Fruit fly (Drosophila melanogaster) whole organism, embryonic: ENCODE data around the gene Drgx.

Experiments
- Aef1 ChIP-seq: fragments of 200-800 bp; sonication (Bioruptor generic); IDR thresholded peaks from 3 replicates; pipeline ENCODE4 v1.3.6; 2022; ENCODE audit warnings: missing biosample characterization, missing genetic modification characterization
- BEAF-32 ChIP-seq: fragments of 200-800 bp; sonication (Bioruptor generic); optimal IDR thresholded peaks from 3 replicates; lab custom pipeline; 2017; ENCODE audit warnings: missing biosample characterization, missing genetic modification characterization, mild to moderate bottlenecking, moderate library complexity, missing genetic modification reagents
- Blimp-1 ChIP-seq: fragments of 200-800 bp; sonication (Bioruptor generic); optimal IDR thresholded peaks from 3 replicates; lab custom pipeline; 2018; ENCODE audit warnings: missing biosample characterization, missing genetic modification characterization, mild to moderate bottlenecking, moderate library complexity, missing genetic modification reagents
- Bteb2 ChIP-seq: fragments of 200-800 bp; sonication (Bioruptor generic); optimal IDR thresholded peaks from 2 replicates; lab custom pipeline; 2016; ENCODE audit warnings: missing biosample characterization, missing genetic modification characterization
- CG10543 ChIP-seq: fragments of 200-800 bp; sonication (Bioruptor generic); optimal IDR thresholded peaks from 3 replicates; lab custom pipeline; 2017; ENCODE audit warnings: missing biosample characterization, mild to moderate bottlenecking, missing genetic modification characterization, moderate library complexity
- CG12155 ChIP-seq: fragments of 200-800 bp; sonication (Bioruptor generic); optimal IDR thresholded peaks from 3 replicates; lab custom pipeline; 2016; ENCODE audit warnings: missing biosample characterization, missing genetic modification characterization
- CG12769 ChIP-seq: fragments of 200-800 bp; sonication (Bioruptor generic); optimal IDR thresholded peaks from 2 replicates; lab custom pipeline; 2019; ENCODE audit warnings: missing biosample characterization, mild to moderate bottlenecking, missing genetic modification characterization, moderate library complexity
- CG15073 ChIP-seq: fragments of 200-800 bp; sonication (Bioruptor generic); optimal IDR thresholded peaks from 2 replicates; lab custom pipeline; 2016; ENCODE audit warnings: missing biosample characterization, missing genetic modification characterization
- CG18262 ChIP-seq: fragments of 200-800 bp; optimal IDR thresholded peaks from 3 replicates; lab custom pipeline; 2019; ENCODE audit warnings: missing biosample characterization, mild to moderate bottlenecking, missing genetic modification characterization, moderate library complexity
- CG2712 ChIP-seq: fragments of 200-800 bp; optimal IDR thresholded peaks from 3 replicates; lab custom pipeline; 2019; ENCODE audit warnings: missing biosample characterization, mild to moderate bottlenecking, missing genetic modification characterization, moderate library complexity
- CG30403 ChIP-seq: fragments of 200-800 bp; sonication (Bioruptor generic); optimal IDR thresholded peaks from 3 replicates; lab custom pipeline; 2016; ENCODE audit warnings: missing biosample characterization, missing genetic modification characterization
- CG42726 ChIP-seq: fragments of 200-800 bp; sonication (Bioruptor generic); IDR thresholded peaks from 2 replicates; pipeline ENCODE4 v1.3.6; 2022; ENCODE audit warnings: missing biosample characterization, missing genetic modification characterization; ENCODE audit not compliant: partially characterized antibody
- CG4360 ChIP-seq: fragments of 200-800 bp; sonication (Bioruptor generic); IDR thresholded peaks from 2 replicates; pipeline ENCODE4 v1.3.6; 2022; ENCODE audit warnings: missing biosample characterization, missing genetic modification characterization
- CG43689 ChIP-seq: fragments of 200-800 bp; sonication (Bioruptor generic); IDR thresholded peaks from 2 replicates; pipeline ENCODE4 v1.3.6; 2022; ENCODE audit warnings: missing biosample characterization, missing genetic modification characterization
- CG6175 ChIP-seq: fragments of 200-800 bp; sonication (Bioruptor generic); IDR thresholded peaks from 3 replicates; pipeline ENCODE4 v1.3.6; 2022; ENCODE audit warnings: missing biosample characterization, missing genetic modification characterization
- CG6854 ChIP-seq: fragments of 200-800 bp; sonication (Bioruptor generic); optimal IDR thresholded peaks from 3 replicates; lab custom pipeline; 2017; ENCODE audit warnings: missing biosample characterization, mild to moderate bottlenecking, missing genetic modification characterization
- CG7357 ChIP-seq: fragments of 200-800 bp; sonication (Bioruptor generic); IDR thresholded peaks from 3 replicates; pipeline ENCODE4 v1.3.6; 2022; ENCODE audit warnings: missing biosample characterization, missing genetic modification characterization
- CG7745 ChIP-seq: fragments of 200-800 bp; sonication (Bioruptor generic); optimal IDR thresholded peaks from 2 replicates; lab custom pipeline; 2018; ENCODE audit warnings: missing biosample characterization, mild to moderate bottlenecking, missing genetic modification characterization, moderate library complexity
- CG9609 ChIP-seq: fragments of 200-800 bp; sonication (Bioruptor generic); optimal IDR thresholded peaks from 3 replicates; lab custom pipeline; 2016; ENCODE audit warnings: missing biosample characterization, missing genetic modification characterization
- CHES-1-like ChIP-seq: fragments of 200-800 bp; sonication (Bioruptor generic); optimal IDR thresholded peaks from 2 replicates; lab custom pipeline; 2016; ENCODE audit warnings: missing biosample characterization, missing genetic modification characterization
- D ChIP-seq, 2 experiments: fragments of 200-800 bp in 1 of 2; fragments of >200 bp in 1 of 2; sonication (Bioruptor generic) in 1 of 2; optimal IDR thresholded peaks; 2 replicates in 1 of 2; 3 replicates in 1 of 2; lab custom pipeline; 2017; ENCODE audit warnings: mild to moderate bottlenecking in 1 of 2, missing biosample characterization in 1 of 2, missing genetic modification characterization in 1 of 2, missing genetic modification reagents in 1 of 2
- D19B ChIP-seq: fragments of 200-800 bp; sonication (Bioruptor generic); optimal IDR thresholded peaks from 2 replicates; lab custom pipeline; 2017; ENCODE audit warnings: missing biosample characterization, mild to moderate bottlenecking, missing genetic modification characterization
- Hr78 ChIP-seq, 2 experiments: fragments of 200-800 bp in 1 of 2; fragments of >200 bp in 1 of 2; sonication (Bioruptor generic) in 1 of 2; optimal IDR thresholded peaks; 2 replicates each; lab custom pipeline; 2017 to 2019; ENCODE audit warnings: missing biosample characterization in 2 of 2, missing genetic modification characterization in 2 of 2, mild to moderate bottlenecking in 1 of 2, moderate library complexity in 1 of 2
- Lim3 ChIP-seq: fragments of 200-800 bp; sonication (Bioruptor generic); IDR thresholded peaks from 2 replicates; pipeline ENCODE4 v1.3.6; 2022; ENCODE audit warnings: missing biosample characterization, missing genetic modification characterization
- Pdp1 ChIP-seq, 2 experiments: fragments of 200-800 bp; sonication (Bioruptor generic); optimal IDR thresholded peaks; 3 replicates each; lab custom pipeline; 2016; ENCODE audit warnings: missing biosample characterization in 2 of 2, missing genetic modification characterization in 2 of 2, mild to moderate bottlenecking in 1 of 2, moderate library complexity in 1 of 2
- ara ChIP-seq: fragments of 200-800 bp; sonication (Bioruptor generic); IDR thresholded peaks from 2 replicates; pipeline ENCODE4 v1.3.6; 2022; ENCODE audit warnings: missing biosample characterization, missing genetic modification characterization
- bowl ChIP-seq: fragments of 200-800 bp; sonication (Bioruptor generic); IDR thresholded peaks from 2 replicates; pipeline ENCODE4 v1.3.6; 2022; ENCODE audit warnings: missing biosample characterization, missing genetic modification characterization
- caup ChIP-seq: fragments of 200-800 bp; sonication (Bioruptor generic); optimal IDR thresholded peaks from 3 replicates; lab custom pipeline; 2017; ENCODE audit warnings: missing biosample characterization, mild to moderate bottlenecking, missing genetic modification characterization, moderate library complexity; ENCODE audit not compliant: severe bottlenecking
- fd64A ChIP-seq: fragments of 200-800 bp; sonication (Bioruptor generic); optimal IDR thresholded peaks from 3 replicates; lab custom pipeline; 2018; ENCODE audit warnings: missing biosample characterization, mild to moderate bottlenecking, missing genetic modification characterization
- fu2 ChIP-seq: fragments of 200-800 bp; sonication (Bioruptor generic); optimal IDR thresholded peaks from 2 replicates; lab custom pipeline; 2016; ENCODE audit warnings: missing biosample characterization, missing genetic modification characterization
- inv ChIP-seq: fragments of 200-800 bp; sonication (Bioruptor generic); IDR thresholded peaks from 2 replicates; pipeline ENCODE4 v1.3.6; 2022; ENCODE audit warnings: missing biosample characterization, missing genetic modification characterization; ENCODE audit not compliant: partially characterized antibody
- klu ChIP-seq: fragments of 200-800 bp; sonication (Bioruptor generic); IDR thresholded peaks from 2 replicates; pipeline ENCODE4 v1.3.6; 2022; ENCODE audit warnings: missing biosample characterization, missing genetic modification characterization
- kni ChIP-seq: fragments of 200-800 bp; sonication (Bioruptor generic); optimal IDR thresholded peaks from 3 replicates; lab custom pipeline; 2017; ENCODE audit warnings: mild to moderate bottlenecking, missing biosample characterization, missing genetic modification reagents, missing genetic modification characterization
- mam ChIP-seq: fragments of 200-800 bp; sonication (Bioruptor generic); optimal IDR thresholded peaks from 3 replicates; lab custom pipeline; 2016; ENCODE audit warnings: missing biosample characterization, missing genetic modification characterization
- nau ChIP-seq: fragments of 200-800 bp; sonication (Bioruptor generic); optimal IDR thresholded peaks from 3 replicates; lab custom pipeline; 2017; ENCODE audit warnings: missing biosample characterization, mild to moderate bottlenecking, missing genetic modification characterization, missing genetic modification reagents
- nom ChIP-seq: fragments of 200-800 bp; sonication (Bioruptor generic); optimal IDR thresholded peaks from 2 replicates; lab custom pipeline; 2017; ENCODE audit warnings: missing biosample characterization, missing genetic modification characterization, mild to moderate bottlenecking, moderate library complexity, missing genetic modification reagents
- peb ChIP-seq: fragments of 200-800 bp; sonication (Bioruptor generic); IDR thresholded peaks from 2 replicates; pipeline ENCODE4 v1.3.6; 2022; ENCODE audit warnings: missing biosample characterization, missing genetic modification characterization
- sens-2 ChIP-seq: fragments of 200-800 bp; sonication (Bioruptor generic); IDR thresholded peaks from 2 replicates; pipeline ENCODE4 v1.3.6; 2022; ENCODE audit warnings: missing biosample characterization, missing genetic modification characterization
- stc ChIP-seq: fragments of 200-800 bp; sonication (Bioruptor generic); IDR thresholded peaks from 2 replicates; pipeline ENCODE4 v1.3.6; 2022; ENCODE audit warnings: missing biosample characterization, missing genetic modification characterization
- twi ChIP-seq: fragments of 200-800 bp; optimal IDR thresholded peaks from 2 replicates; lab custom pipeline; 2019; ENCODE audit warnings: missing biosample characterization, mild to moderate bottlenecking, missing genetic modification characterization, moderate library complexity
- zf30C ChIP-seq: fragments of 200-800 bp; sonication (Bioruptor generic); optimal IDR thresholded peaks from 3 replicates; lab custom pipeline; 2018; ENCODE audit warnings: missing biosample characterization, mild to moderate bottlenecking, missing genetic modification characterization

Gene Drgx

DNA sequence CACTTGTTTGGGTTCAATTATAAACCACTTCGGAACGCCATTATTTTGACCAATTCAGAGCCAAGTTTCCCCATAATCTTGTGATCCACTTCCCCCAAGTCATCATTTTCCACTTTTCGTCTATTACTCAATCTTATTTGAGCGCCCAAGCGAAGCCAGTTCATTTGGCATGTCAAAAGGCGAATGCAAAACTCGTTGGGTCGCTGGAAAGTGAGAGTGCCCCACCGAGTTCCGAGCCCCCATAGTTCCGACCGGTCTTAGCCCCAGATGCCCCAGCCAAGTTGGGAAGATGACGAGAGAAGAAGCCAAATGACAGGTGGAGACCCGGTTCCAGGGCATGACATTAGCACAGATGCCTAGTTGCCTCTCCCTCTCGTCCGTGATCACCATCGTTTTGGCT lies 31.8 kb upstream of the Drgx start (continued):
- no peak for TF ChIP-seq D (optimal IDR thresholded peaks at IDR 0.05; lab: Kevin White, UChicago)
- no peak for TF ChIP-seq D (GFP tag; optimal IDR thresholded peaks at IDR 0.05; lab: Kevin White, UChicago)
- TF ChIP-seq peb (GFP tag; lab: Robert Waterston, UW): no peak
- no peak for TF ChIP-seq klu
- TF ChIP-seq CG2712 (tag; lab: Kevin White, UChicago): no peak
- no peak for TF ChIP-seq CG15073 (GFP tag; lab: Kevin White, UChicago)
- TF ChIP-seq nom (GFP tag; lab: Kevin White, UChicago): no peak
- no peak for TF ChIP-seq stc
- TF ChIP-seq CG43689: no peak
- no peak for TF ChIP-seq mam
- 0 out of 3 replicates have a peak, but pooled peaks have one; percentile 30 for TF ChIP-seq CG6175 (GFP tag; lab: Robert Waterston, UW)
- TF ChIP-seq kni: no peak
- TF ChIP-seq fd64A (GFP tag; lab: Kevin White, UChicago): no peak
- no peak for TF ChIP-seq nau
- TF ChIP-seq CHES-1-like (GFP tag; lab: Kevin White, UChicago): no peak
- no peak for TF ChIP-seq D19B
- TF ChIP-seq CG6854 (GFP tag; lab: Kevin White, UChicago): no peak
- TF ChIP-seq CG10543 (GFP tag; lab: Kevin White, UChicago): no peak
- no peak for TF ChIP-seq zf30C (GFP tag; lab: Kevin White, UChicago)
- no peak for TF ChIP-seq CG12155 (GFP tag; lab: Kevin White, UChicago)
- TF ChIP-seq Aef1 (GFP tag; lab: Robert Waterston, UW): no peak
- TF ChIP-seq BEAF-32 (GFP tag; lab: Kevin White, UChicago): no peak
- no peak for TF ChIP-seq bowl
- TF ChIP-seq Blimp-1: peak; percentile 95
- no peak for TF ChIP-seq CG18262 (tag; lab: Kevin White, UChicago)
- peak in 1 of 2 experiments; percentile 24 for TF ChIP-seq Hr78 (GFP tag; optimal IDR thresholded peaks at IDR 0.05; lab: Kevin White, UChicago)
- no peak for TF ChIP-seq CG9609 (GFP tag; lab: Kevin White, UChicago)
- TF ChIP-seq CG12769 (tag; lab: Kevin White, UChicago): peak; percentile 36
- no peak for TF ChIP-seq CG30403 (GFP tag; lab: Kevin White, UChicago)
- TF ChIP-seq CG7745 (tag; lab: Kevin White, UChicago): no peak
- no peak for TF ChIP-seq Bteb2 (GFP tag; lab: Kevin White, UChicago)

DNA sequence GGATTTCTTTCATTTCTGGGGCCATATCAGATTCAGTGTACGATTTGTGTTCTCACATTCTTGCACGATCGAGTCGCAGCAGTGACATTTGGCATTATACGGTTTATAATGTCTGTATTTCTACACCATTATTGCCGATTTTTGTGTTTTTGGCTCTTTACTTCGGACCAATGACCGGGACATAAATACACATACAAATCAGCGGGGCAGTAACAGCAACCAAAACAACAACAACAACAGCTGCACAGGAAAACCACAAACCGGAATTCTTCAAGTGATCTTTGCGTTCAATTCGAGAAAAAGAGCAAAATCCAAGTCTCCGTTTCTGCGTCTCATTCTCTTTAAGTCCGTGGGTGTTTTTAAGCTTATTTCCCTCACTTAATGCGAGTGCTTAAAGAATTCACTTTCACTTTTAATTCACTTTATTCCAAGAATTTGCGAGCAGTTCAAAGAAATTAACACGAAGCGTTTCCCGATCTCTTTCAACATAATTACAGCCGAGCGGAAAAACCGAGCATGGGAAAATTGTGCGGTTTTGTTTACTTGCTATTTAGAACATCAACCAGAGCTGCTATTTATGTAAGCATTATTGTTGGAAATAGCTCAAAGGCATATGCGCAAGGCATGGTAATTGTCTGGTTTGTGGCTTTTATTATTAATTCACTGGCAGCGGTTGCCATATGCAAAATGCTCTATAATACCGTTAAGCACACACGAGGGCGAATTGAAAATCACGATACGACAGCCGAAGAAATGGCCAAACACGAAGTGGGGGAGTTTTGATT lies 31.1 kb upstream of the Drgx start:
- no peak for TF ChIP-seq inv
- no peak for TF ChIP-seq caup (GFP tag; lab: Kevin White, UChicago)
- TF ChIP-seq Pdp1 (GFP tag; optimal IDR thresholded peaks at IDR 0.05; lab: Kevin White, UChicago): peak in 1 of 2 experiments; percentile 68
- TF ChIP-seq sens-2 (GFP tag; lab: Robert Waterston, UW): no peak
- TF ChIP-seq CG4360 (GFP tag; lab: Robert Waterston, UW): peak; percentile 53
- TF ChIP-seq ara (GFP tag; lab: Robert Waterston, UW): no peak
- peak; percentile 54 for TF ChIP-seq Blimp-1
- TF ChIP-seq twi: peak; percentile 84
- TF ChIP-seq Lim3: no peak
- no peak for TF ChIP-seq CG18262 (tag; lab: Kevin White, UChicago)
- no peak for TF ChIP-seq CG42726 (GFP tag; lab: Robert Waterston, UW)
- TF ChIP-seq CG7357: no peak
- no peak for TF ChIP-seq fu2 (GFP tag; lab: Kevin White, UChicago)
- TF ChIP-seq, all 482 proteins: peak for 4
